Fruit fly (Drosophila melanogaster) whole organism, prepupa: ENCODE data around the gene yps.
A peak's percentile ranks its signal among the peaks of the same experiment; 100 is the strongest.

Experiments
- Blimp-1 ChIP-seq: fragments of 200-800 bp; sonication (Bioruptor generic); optimal IDR thresholded peaks from 3 replicates; lab custom pipeline; 2017; ENCODE audit warnings: missing biosample characterization, missing genetic modification characterization, mild to moderate bottlenecking, moderate library complexity, missing genetic modification reagents
- CG10631 ChIP-seq: fragments of 200-800 bp; sonication (Bioruptor generic); optimal IDR thresholded peaks from 2 replicates; lab custom pipeline; 2016; ENCODE audit warnings: missing biosample characterization, missing genetic modification characterization
- CG10669 ChIP-seq: fragments of 200-800 bp; sonication (Bioruptor generic); optimal IDR thresholded peaks from 3 replicates; lab custom pipeline; 2018; ENCODE audit warnings: missing biosample characterization, mild to moderate bottlenecking, missing genetic modification characterization, moderate library complexity
- CG11762 ChIP-seq: fragments of 200-800 bp; sonication (Bioruptor generic); optimal IDR thresholded peaks from 3 replicates; lab custom pipeline; 2016; ENCODE audit warnings: missing biosample characterization, missing genetic modification characterization; ENCODE audit not compliant: insufficient read depth
- CG15336 ChIP-seq: fragments of 200-800 bp; sonication (Bioruptor generic); IDR thresholded peaks from 2 replicates; pipeline ENCODE4 v1.3.6; 2022; ENCODE audit warnings: missing biosample characterization, missing genetic modification characterization
- CG3032 ChIP-seq: fragments of 200-800 bp; optimal IDR thresholded peaks from 2 replicates; lab custom pipeline; 2019; ENCODE audit warnings: missing biosample characterization, mild to moderate bottlenecking, missing genetic modification characterization, moderate library complexity
- CG31627 ChIP-seq: fragments of 200-800 bp; sonication (Bioruptor generic); optimal IDR thresholded peaks from 3 replicates; lab custom pipeline; 2016; ENCODE audit warnings: missing biosample characterization, missing genetic modification characterization
- CG32006 ChIP-seq: fragments of 200-800 bp; sonication (Bioruptor generic); optimal IDR thresholded peaks from 3 replicates; lab custom pipeline; 2017; ENCODE audit warnings: missing biosample characterization, mild to moderate bottlenecking, missing genetic modification characterization
- CG34406 ChIP-seq: fragments of 200-800 bp; sonication (Bioruptor generic); optimal IDR thresholded peaks from 3 replicates; lab custom pipeline; 2016; ENCODE audit warnings: missing biosample characterization, missing genetic modification characterization
- CG4318 ChIP-seq: fragments of 200-800 bp; sonication (Bioruptor generic); optimal IDR thresholded peaks from 3 replicates; lab custom pipeline; 2017; ENCODE audit warnings: missing biosample characterization, mild to moderate bottlenecking, missing genetic modification characterization
- CG6163 ChIP-seq: fragments of 200-800 bp; sonication (Bioruptor generic); IDR thresholded peaks from 3 replicates; pipeline ENCODE4 v1.3.6; 2022; ENCODE audit warnings: missing biosample characterization, missing genetic modification characterization
- CG6276 ChIP-seq: fragments of 200-800 bp; sonication (Bioruptor generic); optimal IDR thresholded peaks from 2 replicates; lab custom pipeline; 2017; ENCODE audit warnings: missing biosample characterization, mild to moderate bottlenecking, missing genetic modification characterization
- CG6792 ChIP-seq: fragments of 200-800 bp; sonication (Bioruptor generic); optimal IDR thresholded peaks from 3 replicates; lab custom pipeline; 2016; ENCODE audit warnings: missing biosample characterization, missing genetic modification characterization
- CG6808 ChIP-seq: fragments of 200-800 bp; sonication (Bioruptor generic); optimal IDR thresholded peaks from 3 replicates; lab custom pipeline; 2017; ENCODE audit warnings: missing biosample characterization, missing genetic modification characterization, mild to moderate bottlenecking, moderate library complexity, missing genetic modification reagents
- CG6854 ChIP-seq: fragments of 200-800 bp; sonication (Bioruptor generic); optimal IDR thresholded peaks from 2 replicates; lab custom pipeline; 2017; ENCODE audit warnings: missing biosample characterization, mild to moderate bottlenecking, missing genetic modification characterization
- CG7368 ChIP-seq: fragments of 200-800 bp; sonication (Bioruptor generic); optimal IDR thresholded peaks from 3 replicates; lab custom pipeline; 2016; ENCODE audit warnings: missing biosample characterization, missing genetic modification characterization
- CG8119 ChIP-seq: fragments of 200-800 bp; sonication (Bioruptor generic); IDR thresholded peaks from 3 replicates; pipeline ENCODE4 v1.3.6; 2022; ENCODE audit warnings: missing biosample characterization, missing genetic modification characterization
- CG8632 ChIP-seq: fragments of 200-800 bp; sonication (Bioruptor generic); optimal IDR thresholded peaks from 3 replicates; lab custom pipeline; 2016; ENCODE audit warnings: missing biosample characterization, missing genetic modification characterization
- CG9139 ChIP-seq: fragments of 200-800 bp; sonication (Bioruptor generic); optimal IDR thresholded peaks from 3 replicates; lab custom pipeline; 2017; ENCODE audit warnings: missing biosample characterization, mild to moderate bottlenecking, missing genetic modification characterization
- Eip75B ChIP-seq: fragments of 200-800 bp; sonication (Bioruptor generic); optimal IDR thresholded peaks from 3 replicates; lab custom pipeline; 2016; ENCODE audit warnings: missing biosample characterization, missing genetic modification characterization
- Eip78C ChIP-seq: fragments of 200-800 bp; sonication (Bioruptor generic); peaks from one replicate; lab custom pipeline; 2016; ENCODE audit warnings: missing biosample characterization, missing genetic modification characterization
- Eip93F ChIP-seq: fragments of 200-800 bp; sonication (Bioruptor generic); optimal IDR thresholded peaks from 2 replicates; lab custom pipeline; 2016; ENCODE audit warnings: missing biosample characterization, mild to moderate bottlenecking, missing genetic modification characterization
- Ets21C ChIP-seq: fragments of 200-800 bp; sonication (Bioruptor generic); optimal IDR thresholded peaks from 3 replicates; lab custom pipeline; 2016; ENCODE audit warnings: missing biosample characterization, missing genetic modification characterization
- Ets96B ChIP-seq: fragments of 200-800 bp; optimal IDR thresholded peaks from 2 replicates; lab custom pipeline; 2019; ENCODE audit warnings: missing biosample characterization, mild to moderate bottlenecking, missing genetic modification characterization, moderate library complexity
- Gug ChIP-seq: fragments of 200-800 bp; sonication (Bioruptor generic); IDR thresholded peaks from 2 replicates; pipeline ENCODE4 v1.3.6; 2022; ENCODE audit warnings: missing biosample characterization, missing genetic modification characterization
- Hr38 ChIP-seq: sonication (Bioruptor generic); optimal IDR thresholded peaks from 2 replicates; lab custom pipeline; 2016; ENCODE audit warnings: missing biosample characterization, missing genetic modification characterization
- Hr39 ChIP-seq: fragments of 200-800 bp; sonication (Bioruptor generic); optimal IDR thresholded peaks from 2 replicates; lab custom pipeline; 2016; ENCODE audit warnings: missing biosample characterization, missing genetic modification characterization
- Met ChIP-seq: fragments of 200-800 bp; sonication (Bioruptor generic); optimal IDR thresholded peaks from 3 replicates; lab custom pipeline; 2016; ENCODE audit warnings: missing biosample characterization, missing genetic modification characterization
- OdsH ChIP-seq: fragments of 200-800 bp; sonication (Bioruptor generic); optimal IDR thresholded peaks from 3 replicates; lab custom pipeline; 2016; ENCODE audit warnings: missing biosample characterization, missing genetic modification characterization
- Smox ChIP-seq: fragments of 200-800 bp; sonication (Bioruptor generic); optimal IDR thresholded peaks from 3 replicates; lab custom pipeline; 2016; ENCODE audit warnings: missing biosample characterization, missing genetic modification characterization
- Sox102F ChIP-seq: fragments of 200-800 bp; sonication (Bioruptor generic); optimal IDR thresholded peaks from 2 replicates; lab custom pipeline; 2016; ENCODE audit warnings: missing biosample characterization, mild to moderate bottlenecking, missing genetic modification characterization
- Sox15 ChIP-seq: fragments of 200-800 bp; sonication (Bioruptor generic); optimal IDR thresholded peaks from 3 replicates; lab custom pipeline; 2016; ENCODE audit warnings: missing biosample characterization, missing genetic modification characterization
- achi ChIP-seq: fragments of 200-800 bp; sonication (Bioruptor generic); optimal IDR thresholded peaks from 3 replicates; lab custom pipeline; 2016; ENCODE audit warnings: missing biosample characterization, missing genetic modification characterization
- dac ChIP-seq: fragments of 200-800 bp; sonication (Bioruptor generic); optimal IDR thresholded peaks from 2 replicates; lab custom pipeline; 2017; ENCODE audit warnings: missing biosample characterization, mild to moderate bottlenecking, missing genetic modification characterization
- dsx ChIP-seq: fragments of 200-800 bp; optimal IDR thresholded peaks from 3 replicates; lab custom pipeline; 2019; ENCODE audit warnings: missing biosample characterization, mild to moderate bottlenecking, missing genetic modification characterization, moderate library complexity; ENCODE audit not compliant: poor library complexity, severe bottlenecking
- eg ChIP-seq: fragments of 200-800 bp; sonication (Bioruptor generic); IDR thresholded peaks from 3 replicates; pipeline ENCODE4 v1.3.6; 2022; ENCODE audit warnings: missing biosample characterization, missing genetic modification characterization
- fd59A ChIP-seq: fragments of 200-800 bp; sonication (Bioruptor generic); optimal IDR thresholded peaks from 2 replicates; lab custom pipeline; 2017; ENCODE audit warnings: missing biosample characterization, mild to moderate bottlenecking, missing genetic modification characterization, missing genetic modification reagents
- fd85E ChIP-seq: fragments of 200-800 bp; sonication (Bioruptor generic); optimal IDR thresholded peaks from 3 replicates; lab custom pipeline; 2016; ENCODE audit warnings: missing biosample characterization, missing genetic modification characterization
- fkh ChIP-seq: fragments of 200-800 bp; sonication (Bioruptor generic); optimal IDR thresholded peaks from 3 replicates; lab custom pipeline; 2017; ENCODE audit warnings: missing biosample characterization, mild to moderate bottlenecking, missing genetic modification characterization, moderate library complexity
- pdm3 ChIP-seq: fragments of 200-800 bp; sonication (Bioruptor generic); optimal IDR thresholded peaks from 3 replicates; lab custom pipeline; 2016; ENCODE audit warnings: missing biosample characterization, missing genetic modification characterization
- salr ChIP-seq, 2 experiments: fragments of 200-800 bp; sonication (Bioruptor generic); optimal IDR thresholded peaks; 3 replicates each; lab custom pipeline; 2016 to 2018; ENCODE audit warnings: missing biosample characterization in 2 of 2, missing genetic modification characterization in 2 of 2, mild to moderate bottlenecking in 1 of 2
- spab ChIP-seq: fragments of 200-800 bp; sonication (Bioruptor generic); optimal IDR thresholded peaks from 2 replicates; lab custom pipeline; 2017; ENCODE audit warnings: missing biosample characterization, mild to moderate bottlenecking, missing genetic modification characterization, missing genetic modification reagents
- ss ChIP-seq, 2 experiments: fragments of 200-800 bp; sonication (Bioruptor generic); optimal IDR thresholded peaks; 2 replicates in 1 of 2; 3 replicates in 1 of 2; lab custom pipeline; 2017 to 2018; ENCODE audit warnings: mild to moderate bottlenecking in 2 of 2, missing biosample characterization in 2 of 2, missing genetic modification characterization in 2 of 2, moderate library complexity in 1 of 2
- svp ChIP-seq: fragments of 200-800 bp; sonication (Bioruptor generic); peaks from one replicate; lab custom pipeline; 2016; ENCODE audit warnings: missing biosample characterization, missing genetic modification characterization
- topi ChIP-seq: fragments of 200-800 bp; sonication (Bioruptor generic); optimal IDR thresholded peaks from 3 replicates; lab custom pipeline; 2016; ENCODE audit warnings: missing biosample characterization, missing genetic modification characterization

Gene yps

dm6 chr3L:12099329-12100031 is 25.5 kb downstream of the yps start (continued):
- TF ChIP-seq Met, result peak; percentile 22
- TF ChIP-seq Ets21C, result no peak
- TF ChIP-seq CG4318 (GFP tag; lab: Kevin White, UChicago), result no peak
- TF ChIP-seq CG6792 (GFP tag; lab: Kevin White, UChicago), result peak; percentile 5
- peak; percentile 59 for TF ChIP-seq dsx
- peak; percentile 88 for TF ChIP-seq Eip78C
- TF ChIP-seq CG6808 (GFP tag; lab: Kevin White, UChicago), result peak; percentile 61
- no peak for TF ChIP-seq CG9139
- TF ChIP-seq CG15336 (GFP tag; lab: Robert Waterston, UW), result no peak
- TF ChIP-seq CG3032, result peak; percentile 74
- no peak for TF ChIP-seq Eip93F (GFP tag; lab: Kevin White, UChicago)
- TF ChIP-seq fkh (GFP tag; lab: Kevin White, UChicago), result no peak
- no peak for TF ChIP-seq CG32006
- peak; percentile 72 to 81 for TF ChIP-seq ss (GFP tag; optimal IDR thresholded peaks at IDR 0.05; lab: Kevin White, UChicago)
- no peak for TF ChIP-seq Eip75B (GFP tag; lab: Kevin White, UChicago)
- peak; percentile 7 for TF ChIP-seq Sox102F

- peak; percentile 51 for TF ChIP-seq Eip75B (GFP tag; lab: Kevin White, UChicago)
- TF ChIP-seq CG8119 (GFP tag; lab: Robert Waterston, UW), result peak; percentile 68
- peak; percentile 42 for TF ChIP-seq CG6808 (GFP tag; lab: Kevin White, UChicago)
- peak; percentile 74 for TF ChIP-seq CG3032
- TF ChIP-seq CG11762 (GFP tag; lab: Kevin White, UChicago), result peak; percentile 23
- peak; percentile 48 for TF ChIP-seq CG9139
- no peak for TF ChIP-seq fd85E (GFP tag; lab: Kevin White, UChicago)
- peak; percentile 23 for TF ChIP-seq CG10631 (GFP tag; lab: Kevin White, UChicago)
- peak; percentile 6 for TF ChIP-seq Sox15 (GFP tag; lab: Kevin White, UChicago)
- peak; percentile 42 for TF ChIP-seq achi (GFP tag; lab: Kevin White, UChicago)
- peak; percentile 56 for TF ChIP-seq Ets96B (tag; lab: Kevin White, UChicago)
- TF ChIP-seq eg (GFP tag; lab: Robert Waterston, UW), result peak; percentile 54; the same call in 1 of the 3 replicates
- TF ChIP-seq Ets21C, result peak; percentile 2
- no peak for TF ChIP-seq Hr38 (GFP tag; lab: Kevin White, UChicago)
- peak; percentile 34 for TF ChIP-seq OdsH (GFP tag; lab: Kevin White, UChicago)
- 0 out of 2 replicates have a peak, but pooled peaks have one; percentile 30 for TF ChIP-seq Gug (GFP tag; lab: Robert Waterston, UW)
- peak; percentile 66 for TF ChIP-seq dsx
- peak; percentile 62 for TF ChIP-seq topi (GFP tag; lab: Kevin White, UChicago)
- TF ChIP-seq fd59A, result peak; percentile 19
- TF ChIP-seq salr (GFP tag; optimal IDR thresholded peaks at IDR 0.05; lab: Kevin White, UChicago), result peak in 1 of 2 experiments; percentile 32
- peak; percentile 34 for TF ChIP-seq CG6854 (GFP tag; lab: Kevin White, UChicago)
- peak; percentile 77 for TF ChIP-seq svp
- peak; percentile 75 for TF ChIP-seq CG15336 (GFP tag; lab: Robert Waterston, UW)
- peak; percentile 14 for TF ChIP-seq CG10669 (GFP tag; lab: Kevin White, UChicago)
- peak; percentile 32 for TF ChIP-seq CG31627 (GFP tag; lab: Kevin White, UChicago)
- peak; percentile 90 for TF ChIP-seq Eip78C
- TF ChIP-seq Smox, result peak; percentile 66
- TF ChIP-seq CG8632 (GFP tag; lab: Kevin White, UChicago), result peak; percentile 50
- peak; percentile 75 for TF ChIP-seq CG6163 (GFP tag; lab: Robert Waterston, UW)
- TF ChIP-seq CG6276, result peak; percentile 57
- peak; percentile 7 for TF ChIP-seq Hr39 (GFP tag; lab: Kevin White, UChicago)
- peak; percentile 2 for TF ChIP-seq Blimp-1 (GFP tag; lab: Kevin White, UChicago)
- peak; percentile 9 for TF ChIP-seq spab
- TF ChIP-seq CG7368 (GFP tag; lab: Kevin White, UChicago), result peak; percentile 12
- peak; percentile 53 for TF ChIP-seq CG4318 (GFP tag; lab: Kevin White, UChicago)
- peak; percentile 55 for TF ChIP-seq CG34406 (GFP tag; lab: Kevin White, UChicago)
- peak; percentile 21 for TF ChIP-seq CG6792 (GFP tag; lab: Kevin White, UChicago)
- TF ChIP-seq pdm3, result peak; percentile 57
- peak; percentile 58 for TF ChIP-seq Met
- TF ChIP-seq dac (GFP tag; lab: Kevin White, UChicago), result peak; percentile 35
Measured at dm6 chr3L:12096799-12097662, 27.9 kb downstream of the yps start.
